Fruit fly (Drosophila melanogaster) whole organism, pupa: ENCODE results near the gene CG10973.

Experiments
- CG10348 ChIP-seq: fragments of 200-800 bp; sonication (Bioruptor generic); IDR thresholded peaks from 2 replicates; pipeline ENCODE4 v1.3.6; 2022; ENCODE audit warnings: missing biosample characterization, missing genetic modification characterization
- CG8301 ChIP-seq: fragments of 200-800 bp; sonication (Bioruptor generic); optimal IDR thresholded peaks from 2 replicates; lab custom pipeline; 2018; ENCODE audit warnings: missing biosample characterization, mild to moderate bottlenecking, missing genetic modification characterization
- D1 ChIP-seq: fragments of 200-800 bp; sonication (Bioruptor generic); optimal IDR thresholded peaks from 2 replicates; lab custom pipeline; 2018; ENCODE audit warnings: missing biosample characterization, mild to moderate bottlenecking, missing genetic modification characterization, moderate library complexity
- Ets98B ChIP-seq: fragments of 200-800 bp; sonication (Bioruptor generic); IDR thresholded peaks from 2 replicates; pipeline ENCODE4 v1.3.6; 2022; ENCODE audit warnings: missing biosample characterization, missing genetic modification characterization
- rn ChIP-seq: fragments of 200-800 bp; sonication (Bioruptor generic); IDR thresholded peaks from 2 replicates; pipeline ENCODE4 v1.3.6; 2022; ENCODE audit warnings: missing biosample characterization, missing genetic modification characterization

DNA sequence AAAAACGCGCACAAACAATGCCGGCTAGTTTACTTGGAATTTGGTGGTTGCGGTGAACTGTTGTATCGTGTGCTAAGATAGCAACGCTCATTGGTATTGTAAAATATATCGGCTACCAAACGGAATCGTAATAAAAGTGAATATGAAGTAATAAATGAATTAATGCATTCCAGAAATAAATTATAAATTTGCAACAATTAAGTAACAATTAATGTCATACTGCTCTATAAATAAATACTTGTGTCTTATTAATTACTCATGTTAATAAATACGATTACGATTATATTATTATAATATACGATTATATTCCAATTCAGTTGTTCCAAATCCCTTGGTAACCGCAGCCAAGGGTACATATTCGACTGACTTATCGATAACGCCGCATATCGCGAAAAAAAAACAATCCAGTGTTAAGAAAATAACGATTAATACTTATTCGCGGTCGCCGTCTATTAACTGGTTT lies 20.0 kb downstream of the CG10973 start, which contains the start of the genes SmD1 and Ptp69D:
- no peak for TF ChIP-seq Ets98B
- no peak for TF ChIP-seq D1 (tag; lab: Kevin White, UChicago)
- no peak for TF ChIP-seq rn (GFP tag; lab: Robert Waterston, UW)
- TF ChIP-seq CG8301 (tag; lab: Kevin White, UChicago): no peak
- TF ChIP-seq CG10348 (GFP tag; lab: Robert Waterston, UW): no peak
